Fruit fly (Drosophila melanogaster): ENCODE measurements around the gene CG12299.

DNA sequence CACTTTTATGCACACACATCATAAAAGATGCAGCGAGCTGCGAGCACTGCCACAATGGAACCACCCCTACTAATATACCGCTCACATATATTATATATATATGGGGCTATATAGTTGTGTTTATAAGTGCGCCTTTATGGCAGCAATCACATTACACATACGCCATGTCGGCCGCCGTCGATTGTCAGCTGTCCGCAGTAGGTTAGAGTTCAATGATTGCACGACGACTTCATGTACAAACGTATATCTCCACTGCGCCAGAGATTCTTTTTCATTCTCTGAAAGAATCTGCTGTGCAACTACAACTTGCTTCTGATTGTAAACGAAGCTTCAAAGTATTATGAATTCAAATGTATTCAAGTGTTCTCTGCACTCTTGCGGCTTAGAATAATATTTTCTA, 15.5 kb downstream of the CG12299 start:
- TF ChIP-seq EcR (GFP tag; optimal IDR thresholded peaks at IDR 0.05) (peak; percentile 76), CG32121 (GFP tag; IDR thresholded peaks at IDR 0.05) (no peak), rn (GFP tag; IDR thresholded peaks at IDR 0.05) (no peak), fd96Ca (GFP tag; IDR thresholded peaks at IDR 0.05) (no peak), CG34367 (tag; optimal IDR thresholded peaks at IDR 0.05) (no peak), CG17806 (tag; optimal IDR thresholded peaks at IDR 0.05) (no peak)

Data from whole organism, pupa.